Worm (Caenorhabditis elegans): ENCODE data around the gene gcsh-1.

ce11 chrX:14534596-14534995 is 19.7 kb upstream of the gcsh-1 start:
- TF ChIP-seq pha-4 (tag; optimal IDR thresholded peaks at IDR 0.05) (no peak), ztf-11 (tag; optimal IDR thresholded peaks at IDR 0.05) (no peak), elt-3 (tag; optimal IDR thresholded peaks at IDR 0.05) (no peak)

All from whole organism, mixed stage, embryonic.